Fruit fly (Drosophila melanogaster): ENCODE measurements around the gene RasGAP1.
A peak's percentile ranks its signal among the peaks of the same experiment; 100 is the strongest.

The RasGAP1 gene

dm6 chr3L:9859624-9860023 is 4.5 kb upstream of the RasGAP1 start, which contains the start of gene CG10809 (continued):
- TF ChIP-seq Ptx1 (GFP tag; IDR thresholded peaks at IDR 0.05) = peak; percentile 11; the same call in 1 of the 2 replicates
- peak; percentile 48 for TF ChIP-seq CG9727 (GFP tag; optimal IDR thresholded peaks at IDR 0.05)
- peak; percentile 57 for TF ChIP-seq CG2712 (tag; optimal IDR thresholded peaks at IDR 0.05)
- peak; percentile 79 for TF ChIP-seq hbn (GFP tag; IDR thresholded peaks at IDR 0.05; ENCODE audit: partially characterized antibody)
- no peak for TF ChIP-seq CG4360 (GFP tag; IDR thresholded peaks at IDR 0.05)
- peak; percentile 22 for TF ChIP-seq her (GFP tag; optimal IDR thresholded peaks at IDR 0.05)
- peak; percentile 91 for TF ChIP-seq inv (GFP tag; IDR thresholded peaks at IDR 0.05; ENCODE audit: partially characterized antibody)
- TF ChIP-seq CG30020 (tag; optimal IDR thresholded peaks at IDR 0.05) = peak; percentile 80
- TF ChIP-seq dpn (GFP tag; optimal IDR thresholded peaks at IDR 0.05) = peak in 1 of 2 experiments; percentile 44
- TF ChIP-seq zfh2 (GFP tag; optimal IDR thresholded peaks at IDR 0.05) = peak; percentile 44
- TF ChIP-seq B-H2 (GFP tag; optimal IDR thresholded peaks at IDR 0.05) = peak; percentile 28
- peak in 1 of 2 experiments; percentile 0 for TF ChIP-seq Hr51 (GFP tag; optimal IDR thresholded peaks at IDR 0.05)
- peak; percentile 79 for TF ChIP-seq CG14710 (tag; optimal IDR thresholded peaks at IDR 0.05)
- TF ChIP-seq YL-1 (GFP tag; optimal IDR thresholded peaks at IDR 0.05) = peak; percentile 88
- TF ChIP-seq mld (GFP tag; IDR thresholded peaks at IDR 0.05; ENCODE audit: partially characterized antibody) = peak; percentile 68
- peak; percentile 17; the same call in 1 of the 2 replicates for TF ChIP-seq lmd (GFP tag; IDR thresholded peaks at IDR 0.05)
- TF ChIP-seq grn (GFP tag; optimal IDR thresholded peaks at IDR 0.05) = peak; percentile 82
- peak; percentile 94 for TF ChIP-seq Opbp (GFP tag; IDR thresholded peaks at IDR 0.05; ENCODE audit: partially characterized antibody)
- TF ChIP-seq crp (GFP tag; optimal IDR thresholded peaks at IDR 0.05) = peak in 1 of 2 experiments; percentile 32
- peak; percentile 48 for TF ChIP-seq CoRest (tag; optimal IDR thresholded peaks at IDR 0.05)
- TF ChIP-seq slou (GFP tag; optimal IDR thresholded peaks at IDR 0.05) = peak; percentile 8
- no peak for TF ChIP-seq Dek (tag; optimal IDR thresholded peaks at IDR 0.05)
- no peak for TF ChIP-seq klu (GFP tag; IDR thresholded peaks at IDR 0.05)
- peak; percentile 57; the same call in 1 of the 3 replicates for TF ChIP-seq jigr1 (GFP tag; IDR thresholded peaks at IDR 0.05)
- TF ChIP-seq Dip3 (GFP tag; optimal IDR thresholded peaks at IDR 0.05) = peak; percentile 8
- no peak for TF ChIP-seq CG8388 (GFP tag; optimal IDR thresholded peaks at IDR 0.05)
- peak; percentile 62; the same call in 1 of the 3 replicates for TF ChIP-seq zen2 (GFP tag; IDR thresholded peaks at IDR 0.05; ENCODE audit: partially characterized antibody)
- peak; percentile 25 for TF ChIP-seq PHDP (tag; optimal IDR thresholded peaks at IDR 0.05)
- peak; percentile 60 for TF ChIP-seq CG17186 (GFP tag; optimal IDR thresholded peaks at IDR 0.05)
- no peak for TF ChIP-seq tll (GFP tag; optimal IDR thresholded peaks at IDR 0.05)
- no peak for TF ChIP-seq Hr39 (optimal IDR thresholded peaks at IDR 0.05)
- peak; percentile 12 for TF ChIP-seq dm (GFP tag; optimal IDR thresholded peaks at IDR 0.05)
- TF ChIP-seq CG32532 (GFP tag; IDR thresholded peaks at IDR 0.05) = peak; percentile 48
- peak; percentile 29 for TF ChIP-seq tin (GFP tag; optimal IDR thresholded peaks at IDR 0.05)
- TF ChIP-seq CG15601 (tag; optimal IDR thresholded peaks at IDR 0.05) = peak; percentile 42
- peak; percentile 36 for TF ChIP-seq twi (tag; optimal IDR thresholded peaks at IDR 0.05)
- peak; percentile 21 for TF ChIP-seq Chrac-16 (GFP tag; optimal IDR thresholded peaks at IDR 0.05)
- peak in 1 of 2 experiments; percentile 27 for TF ChIP-seq bsh (GFP tag; optimal IDR thresholded peaks at IDR 0.05)
- TF ChIP-seq lilli (GFP tag; optimal IDR thresholded peaks at IDR 0.05) = peak; percentile 45
- peak; percentile 72 for TF ChIP-seq gfzf (GFP tag; optimal IDR thresholded peaks at IDR 0.05)
- no peak for TF ChIP-seq kah (GFP tag; optimal IDR thresholded peaks at IDR 0.05)
- TF ChIP-seq HLH4C (GFP tag; IDR thresholded peaks at IDR 0.05; ENCODE audit: partially characterized antibody) = peak; percentile 89
- TF ChIP-seq Lpt (GFP tag; optimal IDR thresholded peaks at IDR 0.05) = no peak
- peak; percentile 33 for TF ChIP-seq Fer3 (tag; optimal IDR thresholded peaks at IDR 0.05)
- peak; percentile 92 for TF ChIP-seq Dll (GFP tag; IDR thresholded peaks at IDR 0.05; ENCODE audit: partially characterized antibody)
- TF ChIP-seq CG31441 (GFP tag; IDR thresholded peaks at IDR 0.05) = 0 out of 2 replicates have a peak, but pooled peaks have one; percentile 13
- TF ChIP-seq CG6654 (GFP tag; optimal IDR thresholded peaks at IDR 0.05) = no peak
- TF ChIP-seq CG4424 (GFP tag; optimal IDR thresholded peaks at IDR 0.05) = peak; percentile 45
- peak; percentile 10 for TF ChIP-seq CG7271 (tag; optimal IDR thresholded peaks at IDR 0.05)

Measured in whole organism, embryonic.